Worm (Caenorhabditis elegans) whole organism, L3 larva: Measurements from ENCODE around the gene hmg-1.2.
A peak's percentile ranks its signal among the peaks of the same experiment; 100 is the strongest.

Experiments
- ama-1 ChIP-seq: fragments of 150-350 bp; optimal IDR thresholded peaks from 2 replicates; lab custom pipeline; 2018
- ceh-16 ChIP-seq: sonication (generic microtip); optimal IDR thresholded peaks from 2 replicates; lab custom pipeline; 2017; ENCODE audit warnings: missing biosample characterization, missing genetic modification characterization
- fkh-10 ChIP-seq: sonication (generic microtip); optimal IDR thresholded peaks from 2 replicates; lab custom pipeline; 2017; ENCODE audit warnings: missing biosample characterization, missing genetic modification reagents, missing genetic modification characterization
- fos-1 ChIP-seq: fragments of 150-350 bp; optimal IDR thresholded peaks from 2 replicates; lab custom pipeline; 2014; ENCODE audit warnings: missing biosample characterization, missing genetic modification characterization
- lin-15B ChIP-seq: fragments of 150-350 bp; optimal IDR thresholded peaks from 2 replicates; lab custom pipeline; 2014; ENCODE audit warnings: missing biosample characterization, missing genetic modification characterization
- lin-39 ChIP-seq: fragments of 150-350 bp; optimal IDR thresholded peaks from 2 replicates; lab custom pipeline; 2018; ENCODE audit warnings: missing biosample characterization, missing genetic modification reagents, missing genetic modification characterization
- nhr-11 ChIP-seq: fragments of 150-350 bp; optimal IDR thresholded peaks from 2 replicates; lab custom pipeline; 2014; ENCODE audit warnings: missing biosample characterization, missing genetic modification characterization
- nhr-237 ChIP-seq: fragments of 150-350 bp; optimal IDR thresholded peaks from 2 replicates; lab custom pipeline; 2014; ENCODE audit warnings: missing biosample characterization, missing genetic modification characterization
- nhr-77 ChIP-seq: fragments of 150-350 bp; optimal IDR thresholded peaks from 2 replicates; lab custom pipeline; 2014; ENCODE audit warnings: missing biosample characterization, missing genetic modification characterization
- skn-1 ChIP-seq: fragments of 150-350 bp; optimal IDR thresholded peaks from 2 replicates; lab custom pipeline; 2014; ENCODE audit warnings: missing biosample characterization, missing genetic modification characterization
- snpc-4 ChIP-seq: fragments of 150-350 bp; optimal IDR thresholded peaks from 2 replicates; lab custom pipeline; 2014; ENCODE audit warnings: missing biosample characterization, missing genetic modification characterization
- unc-39 ChIP-seq: sonication (generic microtip); optimal IDR thresholded peaks from 4 replicates; lab custom pipeline; 2017; ENCODE audit warnings: missing biosample characterization, missing genetic modification characterization
- unc-62 ChIP-seq: fragments of 150-350 bp; sonication (generic microtip); optimal IDR thresholded peaks from 4 replicates; lab custom pipeline; 2014; ENCODE audit warnings: missing biosample characterization, missing genetic modification reagents, missing genetic modification characterization
- ztf-11 ChIP-seq: fragments of 150-350 bp; optimal IDR thresholded peaks from 2 replicates; lab custom pipeline; 2014; ENCODE audit warnings: missing biosample characterization, missing genetic modification characterization

- TF ChIP-seq fkh-10 (no peak), fos-1 (no peak), nhr-77 (tag; lab: Kevin White, UChicago) (no peak), ztf-11 (tag; lab: Kevin White, UChicago) (no peak), ama-1 (lab: Kevin White, UChicago) (no peak), nhr-11 (tag; lab: Kevin White, UChicago) (no peak), unc-62 (GFP tag; lab: Kevin White, UChicago) (no peak), unc-39 (tag; lab: Kevin White, UChicago) (no peak), skn-1 (no peak), lin-39 (tag; lab: Kevin White, UChicago) (no peak), lin-15B (peak; percentile 76), snpc-4 (tag; lab: Kevin White, UChicago) (no peak), ceh-16 (tag; lab: Kevin White, UChicago) (no peak), nhr-237 (tag; lab: Kevin White, UChicago) (no peak)
These were observed 9.2 kb downstream of the hmg-1.2 start for ce11 chrIII:6289366-6289765.
